Fruit fly (Drosophila melanogaster) whole organism, embryonic: ENCODE data around the gene mRpL39.

ENCODE experiments used
- Blimp-1 ChIP-seq: fragments of 200-800 bp; sonication (Bioruptor generic); optimal IDR thresholded peaks from 3 replicates; lab custom pipeline; 2018; ENCODE audit warnings: missing biosample characterization, missing genetic modification characterization, mild to moderate bottlenecking, moderate library complexity, missing genetic modification reagents
- CG10209 ChIP-seq: fragments of 200-800 bp; sonication (Bioruptor generic); optimal IDR thresholded peaks from 3 replicates; lab custom pipeline; 2017; ENCODE audit warnings: missing biosample characterization, mild to moderate bottlenecking, missing genetic modification characterization, missing genetic modification reagents
- CG10321 ChIP-seq: fragments of 200-800 bp; sonication (Bioruptor generic); IDR thresholded peaks from 2 replicates; pipeline ENCODE4 v1.3.6; 2022; ENCODE audit warnings: missing biosample characterization, missing genetic modification characterization
- CG11504 ChIP-seq: fragments of 200-800 bp; sonication (Bioruptor generic); optimal IDR thresholded peaks from 3 replicates; lab custom pipeline; 2019; ENCODE audit warnings: missing biosample characterization, mild to moderate bottlenecking, missing genetic modification characterization, moderate library complexity
- CG11696 ChIP-seq: fragments of 200-800 bp; sonication (Bioruptor generic); IDR thresholded peaks from 2 replicates; pipeline ENCODE4 v1.3.6; 2022; ENCODE audit warnings: missing biosample characterization, missing genetic modification characterization
- CG12391 ChIP-seq: fragments of 200-800 bp; sonication (Bioruptor generic); optimal IDR thresholded peaks from 3 replicates; lab custom pipeline; 2018; ENCODE audit warnings: missing biosample characterization, mild to moderate bottlenecking, missing genetic modification characterization, moderate library complexity
- CG15073 ChIP-seq: fragments of 200-800 bp; sonication (Bioruptor generic); optimal IDR thresholded peaks from 2 replicates; lab custom pipeline; 2016; ENCODE audit warnings: missing biosample characterization, missing genetic modification characterization
- CG15479 ChIP-seq: fragments of 200-800 bp; sonication (Bioruptor generic); optimal IDR thresholded peaks from 3 replicates; lab custom pipeline; 2019; ENCODE audit warnings: missing biosample characterization, mild to moderate bottlenecking, missing genetic modification characterization, moderate library complexity
- CG1603 ChIP-seq: fragments of 200-800 bp; sonication (Bioruptor generic); optimal IDR thresholded peaks from 2 replicates; lab custom pipeline; 2019; ENCODE audit warnings: missing biosample characterization, mild to moderate bottlenecking, missing genetic modification characterization, moderate library complexity
- CG16863 ChIP-seq: fragments of 200-800 bp; sonication (Bioruptor generic); optimal IDR thresholded peaks from 3 replicates; lab custom pipeline; 2016; ENCODE audit warnings: missing biosample characterization, missing genetic modification characterization
- CG17359 ChIP-seq: fragments of 200-800 bp; sonication (Bioruptor generic); optimal IDR thresholded peaks from 3 replicates; lab custom pipeline; 2018; ENCODE audit warnings: missing biosample characterization, mild to moderate bottlenecking, missing genetic modification characterization, moderate library complexity
- CG2199 ChIP-seq: fragments of 200-800 bp; sonication (Bioruptor generic); IDR thresholded peaks from 3 replicates; pipeline ENCODE4 v1.3.6; 2022; ENCODE audit warnings: missing biosample characterization, missing genetic modification characterization
- CG30403 ChIP-seq: fragments of 200-800 bp; sonication (Bioruptor generic); optimal IDR thresholded peaks from 3 replicates; lab custom pipeline; 2016; ENCODE audit warnings: missing biosample characterization, missing genetic modification characterization
- CG32772 ChIP-seq: fragments of 200-800 bp; sonication (Bioruptor generic); IDR thresholded peaks from 2 replicates; pipeline ENCODE4 v1.3.6; 2022; ENCODE audit warnings: missing biosample characterization, missing genetic modification characterization
- CG3281 ChIP-seq: fragments of 200-800 bp; sonication (Bioruptor generic); optimal IDR thresholded peaks from 3 replicates; lab custom pipeline; 2017; ENCODE audit warnings: missing biosample characterization, mild to moderate bottlenecking, missing genetic modification characterization
- CG4707 ChIP-seq: fragments of 200-800 bp; sonication (Bioruptor generic); optimal IDR thresholded peaks from 2 replicates; lab custom pipeline; 2018; ENCODE audit warnings: missing biosample characterization, mild to moderate bottlenecking, missing genetic modification characterization, moderate library complexity
- CG6813 ChIP-seq: fragments of 200-800 bp; sonication (Bioruptor generic); optimal IDR thresholded peaks from 2 replicates; lab custom pipeline; 2017; ENCODE audit warnings: missing biosample characterization, missing genetic modification characterization, mild to moderate bottlenecking, moderate library complexity, missing genetic modification reagents
- CG8388 ChIP-seq: fragments of 200-800 bp; sonication (Bioruptor generic); optimal IDR thresholded peaks from 2 replicates; lab custom pipeline; 2019; ENCODE audit warnings: missing biosample characterization, mild to moderate bottlenecking, missing genetic modification characterization, moderate library complexity
- CG9437 ChIP-seq: fragments of 200-800 bp; sonication (Bioruptor generic); optimal IDR thresholded peaks from 2 replicates; lab custom pipeline; 2018; ENCODE audit warnings: missing biosample characterization, mild to moderate bottlenecking, missing genetic modification characterization
- CoRest ChIP-seq: fragments of 200-800 bp; sonication (Bioruptor generic); optimal IDR thresholded peaks from 3 replicates; lab custom pipeline; 2018; ENCODE audit warnings: missing biosample characterization, mild to moderate bottlenecking, missing genetic modification characterization, moderate library complexity
- Poxn ChIP-seq: fragments of 200-800 bp; sonication (Bioruptor generic); IDR thresholded peaks from 2 replicates; pipeline ENCODE4 v1.3.6; 2022; ENCODE audit warnings: missing biosample characterization, missing genetic modification characterization
- Ptx1 ChIP-seq: fragments of 200-800 bp; sonication (Bioruptor generic); IDR thresholded peaks from 2 replicates; pipeline ENCODE4 v1.3.6; 2022; ENCODE audit warnings: missing biosample characterization, missing genetic modification characterization
- Sox102F ChIP-seq: fragments of 200-800 bp; sonication (Bioruptor generic); optimal IDR thresholded peaks from 2 replicates; lab custom pipeline; 2018; ENCODE audit warnings: missing biosample characterization, mild to moderate bottlenecking, missing genetic modification characterization, moderate library complexity
- Stat92E ChIP-seq, 3 experiments: fragments of >200 bp in 2 of 3; fragments of 200-800 bp in 1 of 3; sonication (Bioruptor generic) in 1 of 3; optimal IDR thresholded peaks; 2 replicates each; lab custom pipeline; 2017 to 2019; ENCODE audit warnings: missing biosample characterization in 3 of 3, missing genetic modification characterization in 3 of 3, mild to moderate bottlenecking in 1 of 3, moderate library complexity in 1 of 3
- Xrp1 ChIP-seq: fragments of 200-800 bp; sonication (Bioruptor generic); IDR thresholded peaks from 2 replicates; pipeline ENCODE4 v1.3.6; 2022; ENCODE audit warnings: missing biosample characterization, missing genetic modification characterization
- ac ChIP-seq: fragments of 200-800 bp; sonication (Bioruptor generic); optimal IDR thresholded peaks from 3 replicates; lab custom pipeline; 2017; ENCODE audit warnings: missing biosample characterization, mild to moderate bottlenecking, missing genetic modification characterization
- btn ChIP-seq: fragments of 200-800 bp; sonication (Bioruptor generic); optimal IDR thresholded peaks from 2 replicates; lab custom pipeline; 2016; ENCODE audit warnings: missing biosample characterization, missing genetic modification characterization
- gcm ChIP-seq: fragments of 200-800 bp; sonication (Bioruptor generic); optimal IDR thresholded peaks from 2 replicates; lab custom pipeline; 2019; ENCODE audit warnings: missing biosample characterization, mild to moderate bottlenecking, missing genetic modification characterization, moderate library complexity
- grau ChIP-seq: fragments of 200-800 bp; optimal IDR thresholded peaks from 3 replicates; lab custom pipeline; 2019; ENCODE audit warnings: missing biosample characterization, mild to moderate bottlenecking, missing genetic modification characterization, moderate library complexity
- grn ChIP-seq: fragments of 200-800 bp; sonication (Bioruptor generic); optimal IDR thresholded peaks from 3 replicates; lab custom pipeline; 2017; ENCODE audit warnings: missing biosample characterization, missing genetic modification characterization
- ind ChIP-seq: fragments of 200-800 bp; sonication (Bioruptor generic); optimal IDR thresholded peaks from 3 replicates; lab custom pipeline; 2016; ENCODE audit warnings: missing biosample characterization, missing genetic modification characterization
- kah ChIP-seq: fragments of 200-800 bp; sonication (Bioruptor generic); optimal IDR thresholded peaks from 2 replicates; lab custom pipeline; 2018; ENCODE audit warnings: missing biosample characterization, mild to moderate bottlenecking, missing genetic modification characterization
- kni ChIP-seq: fragments of 200-800 bp; sonication (Bioruptor generic); optimal IDR thresholded peaks from 3 replicates; lab custom pipeline; 2017; ENCODE audit warnings: mild to moderate bottlenecking, missing biosample characterization, missing genetic modification reagents, missing genetic modification characterization
- lmd ChIP-seq: fragments of 200-800 bp; sonication (Bioruptor generic); IDR thresholded peaks from 2 replicates; pipeline ENCODE4 v1.3.6; 2022; ENCODE audit warnings: missing biosample characterization, missing genetic modification characterization
- lov ChIP-seq, 2 experiments: fragments of 200-800 bp in 1 of 2; fragments of >200 bp in 1 of 2; sonication (Bioruptor generic) in 1 of 2; IDR thresholded peaks in 1 of 2; optimal IDR thresholded peaks in 1 of 2; 2 replicates in 1 of 2; 3 replicates in 1 of 2; pipeline versions ENCODE4 v1.3.6 to Lab custom; 2017 to 2022; ENCODE audit warnings: missing biosample characterization in 1 of 2, missing genetic modification characterization in 1 of 2
- mam ChIP-seq: fragments of 200-800 bp; sonication (Bioruptor generic); optimal IDR thresholded peaks from 3 replicates; lab custom pipeline; 2016; ENCODE audit warnings: missing biosample characterization, missing genetic modification characterization
- mld ChIP-seq: fragments of 200-800 bp; sonication (Bioruptor generic); IDR thresholded peaks from 3 replicates; pipeline ENCODE4 v1.3.6; 2022; ENCODE audit warnings: missing biosample characterization, missing genetic modification characterization; ENCODE audit not compliant: partially characterized antibody
- nau ChIP-seq: fragments of 200-800 bp; sonication (Bioruptor generic); optimal IDR thresholded peaks from 3 replicates; lab custom pipeline; 2017; ENCODE audit warnings: missing biosample characterization, mild to moderate bottlenecking, missing genetic modification characterization, missing genetic modification reagents
- nmo ChIP-seq: fragments of 200-800 bp; sonication (Bioruptor generic); optimal IDR thresholded peaks from 2 replicates; lab custom pipeline; 2018; ENCODE audit warnings: missing biosample characterization, mild to moderate bottlenecking, missing genetic modification characterization, moderate library complexity
- oc ChIP-seq: fragments of 200-800 bp; sonication (Bioruptor generic); optimal IDR thresholded peaks from 2 replicates; lab custom pipeline; 2018; ENCODE audit warnings: missing biosample characterization, mild to moderate bottlenecking, missing genetic modification characterization, moderate library complexity
- row ChIP-seq: fragments of 200-800 bp; sonication (Bioruptor generic); IDR thresholded peaks from 3 replicates; pipeline ENCODE4 v1.3.6; 2022; ENCODE audit warnings: missing biosample characterization, missing genetic modification characterization
- salm ChIP-seq: fragments of 200-800 bp; sonication (Bioruptor generic); optimal IDR thresholded peaks from 2 replicates; lab custom pipeline; 2018; ENCODE audit warnings: missing biosample characterization, mild to moderate bottlenecking, missing genetic modification characterization
- sens ChIP-seq: fragments of 200-800 bp; sonication (Bioruptor generic); peaks from one replicate; lab custom pipeline; 2016; ENCODE audit warnings: missing biosample characterization, missing genetic modification characterization
- shn ChIP-seq: fragments of 200-800 bp; sonication (Bioruptor generic); optimal IDR thresholded peaks from 3 replicates; lab custom pipeline; 2016; ENCODE audit warnings: missing biosample characterization, missing genetic modification characterization
- sqz ChIP-seq: fragments of 200-800 bp; sonication (Bioruptor generic); optimal IDR thresholded peaks from 3 replicates; lab custom pipeline; 2018; ENCODE audit warnings: missing biosample characterization, mild to moderate bottlenecking, missing genetic modification characterization
- tgo ChIP-seq: fragments of 200-800 bp; sonication (Bioruptor generic); IDR thresholded peaks from 3 replicates; pipeline ENCODE4 v1.3.6; 2022; ENCODE audit warnings: missing biosample characterization, missing genetic modification characterization
- trh ChIP-seq: fragments of 200-800 bp; sonication (Bioruptor generic); optimal IDR thresholded peaks from 2 replicates; lab custom pipeline; 2016; ENCODE audit warnings: missing biosample characterization, missing genetic modification characterization
- tx ChIP-seq: fragments of 200-800 bp; sonication (Bioruptor generic); optimal IDR thresholded peaks from 2 replicates; lab custom pipeline; 2016; ENCODE audit warnings: missing biosample characterization, missing genetic modification characterization

Gene mRpL39

dm6 chr3L:15007271-15007948 lies 7.9 kb upstream of the mRpL39 start:
- no peak for TF ChIP-seq Poxn
- no peak for TF ChIP-seq sqz (GFP tag; lab: Kevin White, UChicago)
- peak; percentile 73 for TF ChIP-seq sens (GFP tag; lab: Kevin White, UChicago)
- TF ChIP-seq kni = peak; percentile 73
- TF ChIP-seq CG9437 (GFP tag; lab: Kevin White, UChicago) = no peak
- no peak for TF ChIP-seq grau (tag; lab: Kevin White, UChicago)
- TF ChIP-seq tgo (GFP tag; lab: Robert Waterston, UW) = no peak
- TF ChIP-seq CG30403 = no peak
- TF ChIP-seq ac (GFP tag; lab: Kevin White, UChicago) = no peak
- TF ChIP-seq nau = no peak
- no peak for TF ChIP-seq gcm
- TF ChIP-seq mam (GFP tag; lab: Kevin White, UChicago) = no peak
- no peak for TF ChIP-seq lmd (GFP tag; lab: Robert Waterston, UW)
- no peak for TF ChIP-seq trh
- TF ChIP-seq Stat92E (GFP tag; optimal IDR thresholded peaks at IDR 0.05; lab: Kevin White, UChicago) = peak in 1 of 3 experiments; percentile 81
- TF ChIP-seq CoRest (tag; lab: Kevin White, UChicago) = no peak
- TF ChIP-seq CG15479 (GFP tag; lab: Kevin White, UChicago) = no peak
- TF ChIP-seq btn (GFP tag; lab: Kevin White, UChicago) = no peak
- TF ChIP-seq CG11696 (GFP tag; lab: Robert Waterston, UW) = peak; percentile 57
- TF ChIP-seq kah (GFP tag; lab: Kevin White, UChicago) = no peak
- TF ChIP-seq mld (GFP tag; lab: Robert Waterston, UW) = no peak
- peak; percentile 71 for TF ChIP-seq grn (GFP tag; lab: Kevin White, UChicago)
- no peak for TF ChIP-seq CG2199

dm6 chr3L:15006825-15007224 lies 7.4 kb upstream of the mRpL39 start:
- no peak for TF ChIP-seq CG3281 (GFP tag; lab: Kevin White, UChicago)
- TF ChIP-seq CG6813 (GFP tag; lab: Kevin White, UChicago) = no peak
- peak; percentile 7 for TF ChIP-seq CG17359
- TF ChIP-seq CG16863 (GFP tag; lab: Kevin White, UChicago) = no peak
- peak; percentile 49 for TF ChIP-seq CG8388 (GFP tag; lab: Kevin White, UChicago)
- peak; percentile 53; the same call in 1 of the 2 replicates for TF ChIP-seq Xrp1 (GFP tag; lab: Robert Waterston, UW)
- no peak for TF ChIP-seq ind (GFP tag; lab: Kevin White, UChicago)
- no peak for TF ChIP-seq shn (GFP tag; lab: Kevin White, UChicago)
- no peak for TF ChIP-seq btn (GFP tag; lab: Kevin White, UChicago)
- TF ChIP-seq salm (tag; lab: Kevin White, UChicago) = no peak
- peak; percentile 2 for TF ChIP-seq nmo (GFP tag; lab: Kevin White, UChicago)
- peak; percentile 36; the same call in 1 of the 3 replicates for TF ChIP-seq row (GFP tag; lab: Robert Waterston, UW)
- TF ChIP-seq Stat92E (GFP tag; optimal IDR thresholded peaks at IDR 0.05; lab: Kevin White, UChicago) = no peak
- TF ChIP-seq lov (optimal IDR thresholded peaks at IDR 0.05; lab: Kevin White, UChicago) = no peak
- no peak for TF ChIP-seq lov (GFP tag; IDR thresholded peaks at IDR 0.05; lab: Robert Waterston, UW)
- TF ChIP-seq oc (tag; lab: Kevin White, UChicago) = no peak
- peak; percentile 39; the same call in 1 of the 2 replicates for TF ChIP-seq CG32772 (GFP tag; lab: Robert Waterston, UW)
- TF ChIP-seq CG4707 = no peak
- TF ChIP-seq CG11504 (tag; lab: Kevin White, UChicago) = peak; percentile 35
- TF ChIP-seq tx (GFP tag; lab: Kevin White, UChicago) = no peak
- peak; percentile 66 for TF ChIP-seq CG1603
- peak; percentile 9 for TF ChIP-seq CG12391 (tag; lab: Kevin White, UChicago)
- no peak for TF ChIP-seq CG10209 (GFP tag; lab: Kevin White, UChicago)
- TF ChIP-seq Sox102F = peak; percentile 46
- TF ChIP-seq CG10321 (GFP tag; lab: Robert Waterston, UW) = no peak
- no peak for TF ChIP-seq Ptx1
- peak; percentile 42 for TF ChIP-seq Blimp-1
- TF ChIP-seq CG15073 (GFP tag; lab: Kevin White, UChicago) = no peak
- no peak for TF ChIP-seq kah (GFP tag; lab: Kevin White, UChicago)
